Worm (Caenorhabditis elegans) whole organism, L4 larva: ENCODE measurements around the gene W06G6.11.

Experiments
- Y48G9A.11 ChIP-seq: fragments of 200-800 bp; sonication (Bioruptor generic); IDR thresholded peaks from 2 replicates; pipeline ENCODE4 v1.3.6; 2022; ENCODE audit warnings: missing genetic modification reagents, missing genetic modification characterization, missing compliant biosample characterization
- Y75B8A.6 ChIP-seq: fragments of 200-800 bp; sonication (Bioruptor generic); IDR thresholded peaks from 2 replicates; pipeline ENCODE4 v1.3.6; 2022; ENCODE audit warnings: missing genetic modification reagents, missing genetic modification characterization, missing compliant biosample characterization
- aha-1 ChIP-seq: fragments of 150-350 bp; peaks from one replicate; lab custom pipeline; 2014; ENCODE audit warnings: missing biosample characterization, missing genetic modification characterization
- ama-1 ChIP-seq: fragments of 150-350 bp; optimal IDR thresholded peaks from 2 replicates; lab custom pipeline; 2014; ENCODE audit warnings: inconsistent platforms, mixed read lengths
- ceh-20 ChIP-seq: fragments of 200-800 bp; sonication (Bioruptor generic); IDR thresholded peaks from 2 replicates; pipeline ENCODE4 v1.3.6; 2022; ENCODE audit warnings: missing genetic modification reagents, missing genetic modification characterization, missing compliant biosample characterization
- ceh-32 ChIP-seq: sonication (generic microtip); optimal IDR thresholded peaks from 2 replicates; lab custom pipeline; 2016; ENCODE audit warnings: mild to moderate bottlenecking, missing genetic modification characterization, missing compliant biosample characterization; ENCODE audit not compliant: poor library complexity
- ceh-62 ChIP-seq: sonication (generic microtip); optimal IDR thresholded peaks from 2 replicates; lab custom pipeline; 2017; ENCODE audit warnings: missing biosample characterization, missing genetic modification characterization
- daf-12 ChIP-seq: fragments of 150-350 bp; optimal IDR thresholded peaks from 2 replicates; lab custom pipeline; 2014; ENCODE audit warnings: missing biosample characterization, missing genetic modification reagents, missing genetic modification characterization
- dmd-8 ChIP-seq: fragments of 200-800 bp; sonication (Bioruptor generic); IDR thresholded peaks from 2 replicates; pipeline ENCODE4 v1.3.6; 2022; ENCODE audit warnings: missing genetic modification characterization, missing compliant biosample characterization
- dmd-9 ChIP-seq: fragments of 200-800 bp; sonication (Bioruptor generic); IDR thresholded peaks from 2 replicates; pipeline ENCODE4 v1.3.6; 2022; ENCODE audit warnings: missing genetic modification reagents, missing genetic modification characterization, missing compliant biosample characterization
- egl-43 ChIP-seq: fragments of 200-800 bp; sonication (Bioruptor generic); IDR thresholded peaks from 2 replicates; pipeline ENCODE4 v1.3.6; 2022; ENCODE audit warnings: missing genetic modification reagents, missing genetic modification characterization, missing compliant biosample characterization
- fkh-10 ChIP-seq: fragments of 150-350 bp; optimal IDR thresholded peaks from 2 replicates; lab custom pipeline; 2014; ENCODE audit warnings: missing biosample characterization, missing genetic modification reagents, missing genetic modification characterization
- hif-1 ChIP-seq, 2 experiments: sonication (generic microtip); optimal IDR thresholded peaks; 2 replicates each; lab custom pipeline; 2016 to 2017; ENCODE audit warnings: missing compliant biosample characterization in 2 of 2, missing genetic modification characterization in 2 of 2, missing genetic modification reagents in 2 of 2, missing genotype in 2 of 2, mild to moderate bottlenecking in 1 of 2
- hlh-11 ChIP-seq: fragments of 200-800 bp; sonication (Bioruptor generic); optimal IDR thresholded peaks from 2 replicates; lab custom pipeline; 2018; ENCODE audit warnings: mild to moderate bottlenecking, missing genetic modification characterization, missing compliant biosample characterization
- jun-1 ChIP-seq: fragments of 150-350 bp; optimal IDR thresholded peaks from 2 replicates; lab custom pipeline; 2014; ENCODE audit warnings: missing biosample characterization, missing genetic modification reagents, missing genetic modification characterization
- lin-13 ChIP-seq: fragments of 150-350 bp; optimal IDR thresholded peaks from 2 replicates; lab custom pipeline; 2014; ENCODE audit warnings: missing biosample characterization, missing genetic modification reagents, missing genetic modification characterization
- lin-39 ChIP-seq: fragments of 150-350 bp; optimal IDR thresholded peaks from 2 replicates; lab custom pipeline; 2014; ENCODE audit warnings: missing biosample characterization, missing genetic modification reagents, missing genetic modification characterization
- lir-3 ChIP-seq: sonication (generic microtip); optimal IDR thresholded peaks from 2 replicates; lab custom pipeline; 2016; ENCODE audit warnings: mild to moderate bottlenecking, missing genetic modification characterization, missing compliant biosample characterization
- madf-5 ChIP-seq, 2 experiments: fragments of 200-800 bp; sonication (Bioruptor generic); IDR thresholded peaks; 2 replicates each; pipeline ENCODE4 v1.3.6; 2022; ENCODE audit warnings: missing compliant biosample characterization in 2 of 2, missing genetic modification characterization in 2 of 2
- mdl-1 ChIP-seq, 2 experiments: fragments of 150-350 bp in 1 of 2; sonication (generic microtip) in 1 of 2; optimal IDR thresholded peaks; 2 replicates each; lab custom pipeline; 2014 to 2017; ENCODE audit warnings: missing biosample characterization in 2 of 2, missing genetic modification characterization in 2 of 2
- mdt-29 ChIP-seq: fragments of 200-800 bp; sonication (Bioruptor generic); IDR thresholded peaks from 2 replicates; pipeline ENCODE4 v1.3.6; 2022; ENCODE audit warnings: missing genetic modification reagents, missing genetic modification characterization, missing compliant biosample characterization
- mep-1 ChIP-seq: fragments of 150-350 bp; sonication (generic microtip); optimal IDR thresholded peaks from 3 replicates; lab custom pipeline; 2014; ENCODE audit warnings: missing biosample characterization, missing genetic modification characterization
- nhr-10 ChIP-seq: fragments of 150-350 bp; optimal IDR thresholded peaks from 2 replicates; lab custom pipeline; 2014; ENCODE audit warnings: missing biosample characterization, missing genetic modification characterization
- nhr-102 ChIP-seq: sonication (generic microtip); optimal IDR thresholded peaks from 2 replicates; lab custom pipeline; 2016; ENCODE audit warnings: mild to moderate bottlenecking, missing genetic modification characterization, moderate library complexity, missing compliant biosample characterization
- nhr-111 ChIP-seq: fragments of 200-800 bp; sonication (Bioruptor generic); optimal IDR thresholded peaks from 2 replicates; lab custom pipeline; 2018; ENCODE audit warnings: mild to moderate bottlenecking, missing genetic modification characterization, missing compliant biosample characterization
- nhr-237 ChIP-seq: sonication (generic microtip); optimal IDR thresholded peaks from 2 replicates; lab custom pipeline; 2017; ENCODE audit warnings: missing biosample characterization, missing genetic modification characterization
- nhr-28 ChIP-seq: fragments of 150-350 bp; optimal IDR thresholded peaks from 2 replicates; lab custom pipeline; 2014; ENCODE audit warnings: missing biosample characterization, missing genetic modification characterization
- nhr-41 ChIP-seq: fragments of 200-800 bp; sonication (Bioruptor generic); IDR thresholded peaks from 2 replicates; pipeline ENCODE4 v1.3.6; 2022; ENCODE audit warnings: missing genetic modification reagents, missing genetic modification characterization, missing compliant biosample characterization
- nhr-48 ChIP-seq: sonication (generic microtip); optimal IDR thresholded peaks from 2 replicates; lab custom pipeline; 2016; ENCODE audit warnings: mild to moderate bottlenecking, missing genetic modification characterization, missing compliant biosample characterization
- rbr-2 ChIP-seq: sonication (generic microtip); optimal IDR thresholded peaks from 2 replicates; lab custom pipeline; 2016; ENCODE audit warnings: missing genotype, missing genetic modification characterization, missing compliant biosample characterization
- snpc-1.2 ChIP-seq: fragments of 200-800 bp; sonication (Bioruptor generic); IDR thresholded peaks from 2 replicates; pipeline ENCODE4 v1.3.6; 2022; ENCODE audit warnings: missing genetic modification reagents, missing genetic modification characterization, missing compliant biosample characterization
- unc-62 ChIP-seq, 3 experiments: fragments of 150-350 bp in 1 of 3; sonication (generic microtip); optimal IDR thresholded peaks in 2 of 3; peaks in 1 of 3; 1 replicate in 1 of 3; 2 replicates in 2 of 3; lab custom pipeline; 2014 to 2017; ENCODE audit warnings: missing biosample characterization in 3 of 3, missing genetic modification characterization in 3 of 3, missing genetic modification reagents in 3 of 3, missing genotype in 1 of 3
- zag-1 ChIP-seq: fragments of 150-350 bp; optimal IDR thresholded peaks from 2 replicates; lab custom pipeline; 2014; ENCODE audit warnings: missing biosample characterization, missing genetic modification characterization
- zfp-3 ChIP-seq: fragments of 200-800 bp; sonication (Bioruptor generic); conservative IDR thresholded peaks from 2 replicates; pipeline ENCODE4 v1.3.6; 2022; ENCODE audit warnings: missing genetic modification reagents, missing genetic modification characterization, missing compliant biosample characterization
- ztf-7 ChIP-seq: fragments of 150-350 bp; optimal IDR thresholded peaks from 2 replicates; lab custom pipeline; 2014; ENCODE audit warnings: missing biosample characterization, missing genetic modification characterization

W06G6.11 gene

DNA sequence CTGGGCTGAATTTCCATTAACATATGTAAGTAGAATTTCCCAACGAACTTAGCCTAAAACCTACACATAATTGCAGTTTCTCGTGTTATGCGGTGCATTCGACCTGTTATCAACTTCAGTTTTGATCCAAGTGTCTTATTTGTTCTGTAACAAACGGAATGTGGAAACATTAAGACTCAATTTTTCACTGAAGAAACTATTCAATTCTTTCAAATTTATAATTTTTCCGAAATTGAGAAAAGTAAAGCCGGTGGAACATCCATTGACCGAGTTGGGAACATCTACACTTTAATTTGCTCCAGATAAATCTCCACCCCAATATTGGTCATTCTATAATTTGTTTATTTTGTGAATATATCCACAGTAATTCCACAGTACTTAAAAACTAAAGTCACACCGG, 25.3 kb upstream of the W06G6.11 start:
- TF ChIP-seq nhr-10 (tag; lab: Kevin White, UChicago) = no peak
- TF ChIP-seq ceh-32 (tag; lab: Kevin White, UChicago) = no peak
- TF ChIP-seq aha-1 (tag; lab: Kevin White, UChicago) = peak; percentile 91
- no peak for TF ChIP-seq nhr-48 (tag; lab: Kevin White, UChicago)
- no peak for TF ChIP-seq ceh-20 (GFP tag; lab: Robert Waterston, UW)
- TF ChIP-seq ceh-62 (tag; lab: Kevin White, UChicago) = no peak
- no peak for TF ChIP-seq Y75B8A.6 (GFP tag; lab: Robert Waterston, UW)
- TF ChIP-seq nhr-111 (GFP tag; lab: Kevin White, UChicago) = no peak
- TF ChIP-seq nhr-28 (tag; lab: Kevin White, UChicago) = no peak
- no peak for TF ChIP-seq nhr-41 (GFP tag; lab: Robert Waterston, UW)
- TF ChIP-seq unc-62 (GFP tag; optimal IDR thresholded peaks at IDR 0.05 in 1 of 2; lab: Kevin White, UChicago) = peak in 1 of 2 experiments; percentile 80
- TF ChIP-seq unc-62 (tag; optimal IDR thresholded peaks at IDR 0.05; lab: Kevin White, UChicago) = no peak
- TF ChIP-seq Y48G9A.11 (GFP tag; lab: Robert Waterston, UW) = no peak
- TF ChIP-seq lin-39 = no peak
- no peak for TF ChIP-seq jun-1 (tag; lab: Kevin White, UChicago)
- no peak for TF ChIP-seq mdt-29 (GFP tag; lab: Robert Waterston, UW)

DNA sequence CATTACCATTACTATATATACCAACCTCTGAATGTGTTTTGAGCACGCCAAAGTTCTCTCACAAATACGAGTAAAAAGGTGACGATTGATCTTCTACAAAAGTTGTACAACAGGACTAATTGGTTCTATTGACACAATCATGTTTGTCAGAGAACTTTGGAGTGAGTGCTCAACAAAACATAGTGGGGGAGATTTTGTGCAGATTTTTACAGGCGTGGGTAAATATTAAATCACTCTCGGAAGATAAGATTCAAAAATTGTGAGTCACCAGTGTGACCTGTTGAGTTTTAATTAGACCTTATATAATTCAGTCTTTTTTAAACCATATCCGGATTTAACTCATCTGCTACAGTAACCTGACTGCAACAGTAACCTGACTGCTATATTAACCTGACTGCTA, 23.1 kb upstream of the W06G6.11 start, which contains the start of gene F14F8.8:
Gene F14F8.8 (minus strand): TSS at position 101 of the 400 bp plus-strand sequence.
- TF ChIP-seq zag-1 (no peak), ztf-7 (no peak), snpc-1.2 (GFP tag; lab: Robert Waterston, UW) (no peak), nhr-10 (tag; lab: Kevin White, UChicago) (no peak), nhr-102 (tag; lab: Kevin White, UChicago) (no peak), lin-39 (no peak), nhr-237 (tag; lab: Kevin White, UChicago) (no peak), lir-3 (tag; lab: Kevin White, UChicago) (no peak), mdl-1 (tag; optimal IDR thresholded peaks at IDR 0.05; lab: Kevin White, UChicago) (no peak), dmd-8 (GFP tag; lab: Robert Waterston, UW) (no peak), ama-1 (no peak), mep-1 (tag; lab: Kevin White, UChicago) (no peak), fkh-10 (GFP tag; lab: Kevin White, UChicago) (no peak)

DNA sequence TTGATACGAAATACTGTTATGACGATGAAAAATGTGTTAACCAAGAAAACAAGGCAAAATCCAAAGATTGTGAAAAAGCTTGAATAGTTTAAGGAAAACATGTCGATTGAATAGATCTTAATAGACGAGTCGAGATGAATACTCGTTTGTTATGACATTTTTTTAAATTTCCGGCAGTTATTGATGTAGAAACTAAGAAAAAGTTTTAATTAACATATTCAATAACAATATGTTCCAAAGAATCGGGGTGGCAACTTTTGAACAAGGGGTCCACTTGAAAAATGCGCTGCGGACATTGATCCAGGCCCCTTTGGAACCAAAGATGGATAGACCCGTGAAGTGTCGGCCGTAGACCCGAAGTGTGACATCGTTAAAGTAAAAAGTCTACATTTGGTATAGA, 22.1 kb upstream of the W06G6.11 start, which contains the start of gene str-61:
Gene str-61 (minus strand): TSS at position 101 of the 400 bp plus-strand sequence.
- TF ChIP-seq aha-1 (tag; lab: Kevin White, UChicago) (peak; percentile 6), nhr-237 (tag; lab: Kevin White, UChicago) (no peak)
- TF ChIP-seq, all 104 proteins: peak for 1

DNA sequence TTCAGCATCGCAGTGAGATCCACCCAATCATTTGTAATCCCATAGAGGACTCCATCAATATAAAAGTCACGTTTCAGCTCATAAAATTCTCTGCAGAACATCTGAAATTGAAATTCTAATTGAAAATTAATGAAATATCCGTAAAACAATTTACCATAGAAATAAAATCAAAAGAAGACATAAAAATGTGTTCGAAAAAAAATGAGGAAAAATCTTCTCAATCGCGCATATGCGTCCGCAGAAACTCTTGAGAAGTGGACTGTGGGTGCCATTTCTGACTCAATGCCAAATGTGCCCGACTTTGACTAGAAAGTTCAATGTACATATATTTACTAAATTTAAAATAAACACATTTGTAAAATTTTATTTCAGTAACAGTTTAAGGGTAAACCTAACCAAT, 19.4 kb upstream of the W06G6.11 start, which contains the start of gene F14F8.9:
Gene F14F8.9 (minus strand): TSS at position 101 of the 400 bp plus-strand sequence.
- TF ChIP-seq hif-1 (tag; optimal IDR thresholded peaks at IDR 0.05; lab: Kevin White, UChicago) (no peak), rbr-2 (no peak), zfp-3 (GFP tag; lab: Robert Waterston, UW) (no peak), egl-43 (GFP tag; lab: Robert Waterston, UW) (no peak), jun-1 (tag; lab: Kevin White, UChicago) (no peak), daf-12 (tag; lab: Kevin White, UChicago) (no peak), hlh-11 (no peak), dmd-9 (GFP tag; lab: Robert Waterston, UW) (no peak), nhr-28 (tag; lab: Kevin White, UChicago) (no peak), mdt-29 (GFP tag; lab: Robert Waterston, UW) (no peak), madf-5 (GFP tag; IDR thresholded peaks at IDR 0.05; lab: Robert Waterston, UW) (no peak), lin-13 (GFP tag; lab: Kevin White, UChicago) (no peak)
